Fruit fly (Drosophila melanogaster) whole organism, embryonic: ENCODE data around the gene rno.

ENCODE experiments used
- Atf3 ChIP-seq: fragments of 200-800 bp; sonication (Bioruptor generic); optimal IDR thresholded peaks from 3 replicates; lab custom pipeline; 2016; ENCODE audit warnings: missing biosample characterization, missing genetic modification characterization
- Atf6 ChIP-seq: fragments of 200-800 bp; sonication (Bioruptor generic); IDR thresholded peaks from 2 replicates; pipeline ENCODE4 v1.3.6; 2022; ENCODE audit warnings: missing biosample characterization, missing genetic modification characterization
- Blimp-1 ChIP-seq: fragments of 200-800 bp; sonication (Bioruptor generic); optimal IDR thresholded peaks from 3 replicates; lab custom pipeline; 2018; ENCODE audit warnings: missing biosample characterization, missing genetic modification characterization, mild to moderate bottlenecking, moderate library complexity, missing genetic modification reagents
- CG10462 ChIP-seq: fragments of 200-800 bp; sonication (Bioruptor generic); optimal IDR thresholded peaks from 2 replicates; lab custom pipeline; 2016; ENCODE audit warnings: missing biosample characterization, missing genetic modification characterization
- CG10654 ChIP-seq: fragments of 200-800 bp; sonication (Bioruptor generic); optimal IDR thresholded peaks from 2 replicates; lab custom pipeline; 2016; ENCODE audit warnings: missing biosample characterization, missing genetic modification characterization
- CG11695 ChIP-seq: fragments of 200-800 bp; sonication (Bioruptor generic); IDR thresholded peaks from 3 replicates; pipeline ENCODE4 v1.3.6; 2022; ENCODE audit warnings: missing biosample characterization, missing genetic modification characterization
- CG14050 ChIP-seq: fragments of 200-800 bp; sonication (Bioruptor generic); IDR thresholded peaks from 3 replicates; pipeline ENCODE4 v1.3.6; 2022; ENCODE audit warnings: missing biosample characterization, missing genetic modification characterization
- CG14441 ChIP-seq: fragments of 200-800 bp; sonication (Bioruptor generic); IDR thresholded peaks from 2 replicates; pipeline ENCODE4 v1.3.6; 2022; ENCODE audit warnings: missing biosample characterization, missing genetic modification characterization
- CG15696 ChIP-seq: fragments of 200-800 bp; sonication (Bioruptor generic); optimal IDR thresholded peaks from 2 replicates; lab custom pipeline; 2019; ENCODE audit warnings: missing biosample characterization, mild to moderate bottlenecking, missing genetic modification characterization, moderate library complexity
- CG17829 ChIP-seq: fragments of 200-800 bp; optimal IDR thresholded peaks from 2 replicates; lab custom pipeline; 2019; ENCODE audit warnings: missing biosample characterization, mild to moderate bottlenecking, missing genetic modification characterization, moderate library complexity
- CG18011 ChIP-seq: fragments of 200-800 bp; sonication (Bioruptor generic); optimal IDR thresholded peaks from 2 replicates; lab custom pipeline; 2017; ENCODE audit warnings: missing biosample characterization, missing genetic modification characterization, mild to moderate bottlenecking, moderate library complexity, missing genotype
- CG2678 ChIP-seq: fragments of 200-800 bp; sonication (Bioruptor generic); optimal IDR thresholded peaks from 3 replicates; lab custom pipeline; 2019; ENCODE audit warnings: missing biosample characterization, mild to moderate bottlenecking, missing genetic modification characterization, moderate library complexity
- CG2875 ChIP-seq: fragments of 200-800 bp; sonication (Bioruptor generic); optimal IDR thresholded peaks from 2 replicates; lab custom pipeline; 2017; ENCODE audit warnings: missing biosample characterization, mild to moderate bottlenecking, missing genetic modification characterization, missing genetic modification reagents
- CG30020 ChIP-seq: fragments of 200-800 bp; optimal IDR thresholded peaks from 2 replicates; lab custom pipeline; 2019; ENCODE audit warnings: missing biosample characterization, mild to moderate bottlenecking, missing genetic modification characterization, moderate library complexity
- CG3838 ChIP-seq: fragments of 200-800 bp; sonication (Bioruptor generic); optimal IDR thresholded peaks from 3 replicates; lab custom pipeline; 2016; ENCODE audit warnings: missing biosample characterization, missing genetic modification characterization
- CG4424 ChIP-seq: fragments of 200-800 bp; sonication (Bioruptor generic); optimal IDR thresholded peaks from 3 replicates; lab custom pipeline; 2016; ENCODE audit warnings: missing biosample characterization, missing genetic modification characterization
- CG6813 ChIP-seq: fragments of 200-800 bp; sonication (Bioruptor generic); optimal IDR thresholded peaks from 2 replicates; lab custom pipeline; 2017; ENCODE audit warnings: missing biosample characterization, missing genetic modification characterization, mild to moderate bottlenecking, moderate library complexity, missing genetic modification reagents
- CG7271 ChIP-seq: fragments of 200-800 bp; sonication (Bioruptor generic); optimal IDR thresholded peaks from 2 replicates; lab custom pipeline; 2018; ENCODE audit warnings: missing biosample characterization, mild to moderate bottlenecking, missing genetic modification characterization, moderate library complexity
- CG7745 ChIP-seq: fragments of 200-800 bp; sonication (Bioruptor generic); optimal IDR thresholded peaks from 2 replicates; lab custom pipeline; 2018; ENCODE audit warnings: missing biosample characterization, mild to moderate bottlenecking, missing genetic modification characterization, moderate library complexity
- CG9876 ChIP-seq: fragments of 200-800 bp; sonication (Bioruptor generic); optimal IDR thresholded peaks from 2 replicates; lab custom pipeline; 2016; ENCODE audit warnings: missing biosample characterization, missing genetic modification characterization
- Drgx ChIP-seq: fragments of 200-800 bp; sonication (Bioruptor generic); IDR thresholded peaks from 2 replicates; pipeline ENCODE4 v1.3.6; 2022; ENCODE audit warnings: missing biosample characterization, missing genetic modification characterization
- Elba2 ChIP-seq: fragments of 200-800 bp; sonication (Bioruptor generic); optimal IDR thresholded peaks from 3 replicates; lab custom pipeline; 2016; ENCODE audit warnings: missing biosample characterization, missing genetic modification characterization
- Ets65A ChIP-seq: fragments of 200-800 bp; sonication (Bioruptor generic); peaks from one replicate; lab custom pipeline; 2016; ENCODE audit warnings: missing biosample characterization, missing genetic modification characterization
- H15 ChIP-seq: fragments of 200-800 bp; sonication (Bioruptor generic); IDR thresholded peaks from 3 replicates; pipeline ENCODE4 v1.3.6; 2022; ENCODE audit warnings: missing biosample characterization, missing genetic modification characterization
- Max ChIP-seq: fragments of 200-800 bp; sonication (Bioruptor generic); optimal IDR thresholded peaks from 2 replicates; lab custom pipeline; 2016; ENCODE audit warnings: missing biosample characterization, mild to moderate bottlenecking, missing genetic modification characterization
- Pdp1 ChIP-seq, 2 experiments: fragments of 200-800 bp; sonication (Bioruptor generic); optimal IDR thresholded peaks; 3 replicates each; lab custom pipeline; 2016; ENCODE audit warnings: missing biosample characterization in 2 of 2, missing genetic modification characterization in 2 of 2, mild to moderate bottlenecking in 1 of 2, moderate library complexity in 1 of 2
- Scr ChIP-seq: fragments of 200-800 bp; sonication (Bioruptor generic); IDR thresholded peaks from 2 replicates; pipeline ENCODE4 v1.3.6; 2022; ENCODE audit warnings: missing biosample characterization, missing genetic modification characterization; ENCODE audit not compliant: partially characterized antibody
- Ssrp ChIP-seq: fragments of 200-800 bp; sonication (Bioruptor generic); optimal IDR thresholded peaks from 2 replicates; lab custom pipeline; 2018; ENCODE audit warnings: missing biosample characterization, mild to moderate bottlenecking, missing genetic modification characterization, moderate library complexity
- ash1 ChIP-seq: fragments of 200-800 bp; sonication (Bioruptor generic); optimal IDR thresholded peaks from 2 replicates; lab custom pipeline; 2018; ENCODE audit warnings: missing biosample characterization, mild to moderate bottlenecking, missing genetic modification characterization
- bigmax ChIP-seq: fragments of 200-800 bp; sonication (Bioruptor generic); optimal IDR thresholded peaks from 2 replicates; lab custom pipeline; 2018; ENCODE audit warnings: missing biosample characterization, mild to moderate bottlenecking, missing genetic modification characterization
- chif ChIP-seq, 2 experiments: fragments of 200-800 bp; sonication (Bioruptor generic); optimal IDR thresholded peaks; 3 replicates each; lab custom pipeline; 2016; ENCODE audit warnings: missing biosample characterization in 2 of 2, missing genetic modification characterization in 2 of 2
- chm ChIP-seq: fragments of 200-800 bp; sonication (Bioruptor generic); IDR thresholded peaks from 2 replicates; pipeline ENCODE4 v1.3.6; 2022; ENCODE audit warnings: missing biosample characterization, missing genetic modification characterization
- ems ChIP-seq: fragments of 200-800 bp; sonication (Bioruptor generic); optimal IDR thresholded peaks from 3 replicates; lab custom pipeline; 2016; ENCODE audit warnings: missing biosample characterization, missing genetic modification characterization
- en ChIP-seq: fragments of 200-800 bp; sonication (Bioruptor generic); optimal IDR thresholded peaks from 2 replicates; lab custom pipeline; 2016; ENCODE audit warnings: missing biosample characterization, missing genetic modification characterization
- ftz-f1 ChIP-seq: fragments of 200-800 bp; sonication (Bioruptor generic); optimal IDR thresholded peaks from 2 replicates; lab custom pipeline; 2016; ENCODE audit warnings: missing biosample characterization, missing genetic modification characterization
- kni ChIP-seq: fragments of 200-800 bp; sonication (Bioruptor generic); optimal IDR thresholded peaks from 3 replicates; lab custom pipeline; 2017; ENCODE audit warnings: mild to moderate bottlenecking, missing biosample characterization, missing genetic modification reagents, missing genetic modification characterization
- knrl ChIP-seq: fragments of 200-800 bp; sonication (Bioruptor generic); IDR thresholded peaks from 3 replicates; pipeline ENCODE4 v1.3.6; 2022; ENCODE audit warnings: missing biosample characterization, missing genetic modification characterization; ENCODE audit not compliant: partially characterized antibody
- lbe ChIP-seq: fragments of 200-800 bp; sonication (Bioruptor generic); optimal IDR thresholded peaks from 2 replicates; lab custom pipeline; 2016; ENCODE audit warnings: missing biosample characterization, mild to moderate bottlenecking, missing genetic modification characterization
- mld ChIP-seq: fragments of 200-800 bp; sonication (Bioruptor generic); IDR thresholded peaks from 3 replicates; pipeline ENCODE4 v1.3.6; 2022; ENCODE audit warnings: missing biosample characterization, missing genetic modification characterization; ENCODE audit not compliant: partially characterized antibody
- nmo ChIP-seq: fragments of 200-800 bp; sonication (Bioruptor generic); optimal IDR thresholded peaks from 2 replicates; lab custom pipeline; 2018; ENCODE audit warnings: missing biosample characterization, mild to moderate bottlenecking, missing genetic modification characterization, moderate library complexity
- oc ChIP-seq: fragments of 200-800 bp; sonication (Bioruptor generic); optimal IDR thresholded peaks from 2 replicates; lab custom pipeline; 2018; ENCODE audit warnings: missing biosample characterization, mild to moderate bottlenecking, missing genetic modification characterization, moderate library complexity
- pan ChIP-seq, 4 experiments: fragments of >200 bp in 3 of 4; fragments of 200-800 bp in 1 of 4; sonication (Bioruptor generic) in 1 of 4; optimal IDR thresholded peaks in 3 of 4; IDR thresholded peaks in 1 of 4; 2 replicates each; pipeline versions ENCODE4 v1.3.6 to Lab custom; 2017 to 2022; ENCODE audit warnings: missing biosample characterization in 2 of 4, missing genetic modification characterization in 2 of 4, mixed read lengths in 1 of 4
- run ChIP-seq: fragments of 200-800 bp; sonication (Bioruptor generic); optimal IDR thresholded peaks from 3 replicates; lab custom pipeline; 2018; ENCODE audit warnings: missing biosample characterization, mild to moderate bottlenecking, missing genetic modification characterization
- seq ChIP-seq: fragments of 200-800 bp; sonication (Bioruptor generic); IDR thresholded peaks from 2 replicates; pipeline ENCODE4 v1.3.6; 2022; ENCODE audit warnings: missing biosample characterization, missing genetic modification characterization
- unc-4 ChIP-seq: fragments of 200-800 bp; sonication (Bioruptor generic); IDR thresholded peaks from 2 replicates; pipeline ENCODE4 v1.3.6; 2022; ENCODE audit warnings: missing biosample characterization, missing genetic modification characterization; ENCODE audit not compliant: partially characterized antibody
- unpg ChIP-seq: fragments of 200-800 bp; sonication (Bioruptor generic); optimal IDR thresholded peaks from 3 replicates; lab custom pipeline; 2018; ENCODE audit warnings: missing biosample characterization, mild to moderate bottlenecking, missing genetic modification characterization, moderate library complexity
- zf30C ChIP-seq: fragments of 200-800 bp; sonication (Bioruptor generic); optimal IDR thresholded peaks from 3 replicates; lab custom pipeline; 2018; ENCODE audit warnings: missing biosample characterization, mild to moderate bottlenecking, missing genetic modification characterization

Gene rno

DNA sequence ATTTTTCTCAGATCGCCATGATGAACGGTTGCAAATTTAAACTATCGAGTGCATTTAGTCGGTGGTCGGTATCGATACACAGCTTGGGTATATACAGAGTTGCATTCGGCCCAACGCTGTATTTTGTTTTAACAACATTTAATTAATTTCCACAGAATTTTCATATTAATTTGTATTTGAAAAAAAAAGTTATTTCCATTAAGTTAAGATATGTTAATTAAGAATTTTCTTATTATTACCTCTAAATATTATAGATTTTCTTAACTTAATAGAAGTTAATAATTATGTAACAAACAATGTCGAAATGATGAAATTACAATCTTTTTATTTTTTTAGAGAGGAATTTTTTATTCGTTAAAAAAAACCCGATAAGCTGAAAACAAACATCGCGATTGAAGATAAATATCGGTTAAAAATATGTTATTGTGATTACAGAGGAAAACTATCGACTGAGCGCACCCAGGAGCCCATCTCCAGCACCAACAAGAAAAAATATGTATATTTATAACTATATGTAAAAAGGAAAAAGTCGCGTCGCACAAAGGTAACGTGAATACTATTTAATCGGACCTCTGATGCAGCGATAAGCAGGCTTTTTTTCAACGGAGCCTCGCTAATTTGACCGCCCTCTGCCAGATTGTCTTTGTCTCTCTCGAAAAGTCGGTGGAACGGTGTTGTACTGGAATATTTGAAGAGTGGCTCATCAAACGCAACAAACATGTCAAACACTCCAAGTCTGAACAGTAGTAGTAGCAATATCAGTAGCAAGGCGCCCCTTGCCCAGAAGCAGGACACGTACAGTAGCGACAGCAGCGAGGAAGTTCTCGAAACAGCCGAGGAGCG lies at the start of gene rno, which contains the start of gene mri (continued):
- TF ChIP-seq CG10654 (GFP tag; lab: Kevin White, UChicago) (peak; percentile 40), CG4424 (peak; percentile 60), Ssrp (tag; lab: Kevin White, UChicago) (peak; percentile 78), Scr (GFP tag; lab: Robert Waterston, UW) (peak; percentile 95), CG10462 (GFP tag; lab: Kevin White, UChicago) (peak; percentile 50), CG17829 (tag; lab: Kevin White, UChicago) (peak; percentile 81), CG14050 (GFP tag; lab: Robert Waterston, UW) (peak; percentile 40; the same call in 1 of the 3 replicates), bigmax (GFP tag; lab: Kevin White, UChicago) (no peak), Blimp-1 (GFP tag; lab: Kevin White, UChicago) (peak; percentile 9), nmo (GFP tag; lab: Kevin White, UChicago) (peak; percentile 86), kni (GFP tag; lab: Kevin White, UChicago) (no peak), chif (GFP tag; optimal IDR thresholded peaks at IDR 0.05; lab: Kevin White, UChicago) (no peak), seq (GFP tag; lab: Robert Waterston, UW) (no peak), run (tag; lab: Kevin White, UChicago) (peak; percentile 37), CG7271 (tag; lab: Kevin White, UChicago) (no peak), Atf6 (GFP tag; lab: Robert Waterston, UW) (peak; percentile 67; the same call in 1 of the 2 replicates), ash1 (GFP tag; lab: Kevin White, UChicago) (no peak), knrl (peak; percentile 95), CG6813 (GFP tag; lab: Kevin White, UChicago) (peak; percentile 14), Elba2 (GFP tag; lab: Kevin White, UChicago) (peak; percentile 7), CG11695 (GFP tag; lab: Robert Waterston, UW) (peak; percentile 71), chm (GFP tag; lab: Robert Waterston, UW) (peak; percentile 50), oc (tag; lab: Kevin White, UChicago) (no peak), H15 (GFP tag; lab: Robert Waterston, UW) (0 out of 3 replicates have a peak, but pooled peaks have one; percentile 41), unpg (GFP tag; lab: Kevin White, UChicago) (peak; percentile 67), mld (GFP tag; lab: Robert Waterston, UW) (peak; percentile 80), Ets65A (peak; percentile 87), ems (peak; percentile 1), Drgx (peak; percentile 47; the same call in 1 of the 2 replicates), en (GFP tag; lab: Kevin White, UChicago) (no peak), CG15696 (peak; percentile 71), pan (optimal IDR thresholded peaks at IDR 0.05; lab: Kevin White, UChicago) (no peak), pan (GFP tag; optimal IDR thresholded peaks at IDR 0.05 in 1 of 2, IDR thresholded peaks at IDR 0.05 in 1 of 2) (peak in 1 of 2 experiments; percentile 85), unc-4 (GFP tag; lab: Robert Waterston, UW) (peak; percentile 87), CG30020 (tag; lab: Kevin White, UChicago) (peak; percentile 83), CG18011 (GFP tag; lab: Kevin White, UChicago) (no peak), CG7745 (no peak), zf30C (GFP tag; lab: Kevin White, UChicago) (no peak), Pdp1 (GFP tag; optimal IDR thresholded peaks at IDR 0.05; lab: Kevin White, UChicago) (peak in 1 of 2 experiments; percentile 50), ftz-f1 (GFP tag; lab: Kevin White, UChicago) (no peak), Atf3 (GFP tag; lab: Kevin White, UChicago) (peak; percentile 33), CG3838 (GFP tag; lab: Kevin White, UChicago) (no peak), lbe (GFP tag; lab: Kevin White, UChicago) (peak; percentile 59), CG9876 (GFP tag; lab: Kevin White, UChicago) (no peak), CG2678 (tag; lab: Kevin White, UChicago) (peak; percentile 68), Max (GFP tag; lab: Kevin White, UChicago) (peak; percentile 9), CG2875 (peak; percentile 4), CG14441 (GFP tag; lab: Robert Waterston, UW) (peak; percentile 78)
